Worm (Caenorhabditis elegans): ENCODE data around the gene sftb-6.

DNA sequence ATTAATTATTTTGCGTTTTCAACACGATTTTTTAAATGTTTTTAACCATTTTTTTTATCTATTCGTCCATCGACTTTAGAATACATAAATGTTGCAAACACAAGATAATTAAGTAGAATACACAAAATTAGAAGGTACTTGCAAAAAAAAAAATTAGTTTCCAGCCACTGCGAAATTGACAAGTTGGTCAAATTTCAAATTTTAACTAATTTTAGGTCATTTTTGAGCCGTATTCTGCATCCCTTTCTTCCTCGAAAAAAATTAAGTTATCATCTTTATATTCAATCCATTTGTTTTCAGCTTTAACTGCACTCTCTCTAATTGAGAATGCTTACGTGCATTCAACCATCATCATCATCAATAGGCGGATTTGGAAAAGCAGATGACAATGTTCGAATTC is 28.9 kb upstream of the sftb-6 start, which contains the start of gene egl-26:
- no peak for TF ChIP-seq hnd-1 (tag; optimal IDR thresholded peaks at IDR 0.05)
- no peak for TF ChIP-seq ama-1 (optimal IDR thresholded peaks at IDR 0.05)
- TF ChIP-seq tbx-37 (GFP tag; conservative IDR thresholded peaks at IDR 0.05): no peak
- TF ChIP-seq sea-1 (GFP tag; conservative IDR thresholded peaks at IDR 0.05): no peak
- TF ChIP-seq aly-1 (tag; optimal IDR thresholded peaks at IDR 0.05): no peak
- TF ChIP-seq ceh-36 (tag; optimal IDR thresholded peaks at IDR 0.05): no peak
- TF ChIP-seq tbx-11 (GFP tag; IDR thresholded peaks at IDR 0.05): no peak
- TF ChIP-seq scrt-1 (GFP tag; IDR thresholded peaks at IDR 0.05): no peak
- no peak for TF ChIP-seq hmbx-1 (tag; optimal IDR thresholded peaks at IDR 0.05)
- TF ChIP-seq flt-1 (GFP tag; IDR thresholded peaks at IDR 0.05): no peak
- TF ChIP-seq B0310.2 (tag; optimal IDR thresholded peaks at IDR 0.05): no peak
- TF ChIP-seq ceh-13 (GFP tag; optimal IDR thresholded peaks at IDR 0.05): no peak
